Fruit fly (Drosophila melanogaster) whole organism, wandering third instar larva: ENCODE results near the gene CG17328.

Source experiments
- Abd-B ChIP-seq: fragments of >200 bp; optimal IDR thresholded peaks from 2 replicates; lab custom pipeline; 2017; ENCODE audit warnings: missing biosample characterization, missing genetic modification characterization
- CG9705 ChIP-seq: fragments of 200-800 bp; sonication (Bioruptor generic); optimal IDR thresholded peaks from 2 replicates; lab custom pipeline; 2018; ENCODE audit warnings: missing biosample characterization, mild to moderate bottlenecking, missing genetic modification characterization
- Dif ChIP-seq: fragments of 200-275, 200-300 bp; sonication (Bioruptor generic); optimal IDR thresholded peaks from 2 replicates; lab custom pipeline; 2018; ENCODE audit warnings: missing biosample characterization, missing genetic modification characterization; ENCODE audit not compliant: partially characterized antibody
- HLH106 ChIP-seq: fragments of 200-800 bp; optimal IDR thresholded peaks from 3 replicates; lab custom pipeline; 2019; ENCODE audit warnings: missing biosample characterization, mild to moderate bottlenecking, missing genetic modification characterization, moderate library complexity
- Hr83 ChIP-seq: fragments of 200-300 bp; sonication (Bioruptor generic); optimal IDR thresholded peaks from 2 replicates; lab custom pipeline; 2016; ENCODE audit warnings: missing biosample characterization, mild to moderate bottlenecking, missing genetic modification characterization, moderate library complexity; ENCODE audit not compliant: poor library complexity, severe bottlenecking
- Myc ChIP-seq: fragments of >200 bp; optimal IDR thresholded peaks from 2 replicates; lab custom pipeline; 2017
- br ChIP-seq: fragments of 200-800 bp; sonication (Bioruptor generic); optimal IDR thresholded peaks from 2 replicates; lab custom pipeline; 2016; ENCODE audit warnings: missing biosample characterization, missing genetic modification characterization
- brk ChIP-seq: fragments of 200-800 bp; sonication (Bioruptor generic); optimal IDR thresholded peaks from 2 replicates; lab custom pipeline; 2016; ENCODE audit warnings: missing biosample characterization, mild to moderate bottlenecking, missing genetic modification characterization
- dl ChIP-seq, 2 experiments: fragments of 175-275, 200-275 bp in 1 of 2; fragments of 200-275 bp in 1 of 2; sonication (Bioruptor generic); optimal IDR thresholded peaks; lab custom pipeline; 2018; ENCODE audit warnings: mild to moderate bottlenecking in 2 of 2, missing biosample characterization in 2 of 2, missing genetic modification characterization in 2 of 2, moderate library complexity in 2 of 2; ENCODE audit not compliant: partially characterized antibody in 2 of 2, insufficient read depth in 1 of 2
- fru ChIP-seq: fragments of 200-800 bp; sonication (Bioruptor generic); optimal IDR thresholded peaks from 3 replicates; lab custom pipeline; 2016; ENCODE audit warnings: missing biosample characterization, mild to moderate bottlenecking, missing genetic modification characterization
- lola ChIP-seq: fragments of >200 bp; optimal IDR thresholded peaks from 2 replicates; lab custom pipeline; 2017; ENCODE audit warnings: missing biosample characterization, missing genetic modification characterization
- pan ChIP-seq: fragments of >200 bp; optimal IDR thresholded peaks from 2 replicates; lab custom pipeline; 2017
- psq ChIP-seq: fragments of 200-800 bp; sonication (Bioruptor generic); optimal IDR thresholded peaks from 3 replicates; lab custom pipeline; 2017; ENCODE audit warnings: missing biosample characterization, mild to moderate bottlenecking, missing genetic modification characterization, moderate library complexity

dm6 chr2L:16350160-16350633 lies 50.5 kb downstream of the CG17328 start:
- TF ChIP-seq psq (no peak), pan (lab: Kevin White, UChicago) (no peak), Abd-B (GFP tag; lab: Kevin White, UChicago) (no peak), dl (GFP tag; optimal IDR thresholded peaks at IDR 0.05; lab: Kevin White, UChicago; ENCODE audit: insufficient read depth in 1 of 2, partially characterized antibody in 2 of 2) (no peak), fru (GFP tag; lab: Kevin White, UChicago) (peak; percentile 77), brk (GFP tag; lab: Kevin White, UChicago) (no peak), Dif (GFP tag; lab: Kevin White, UChicago) (no peak), HLH106 (tag; lab: Kevin White, UChicago) (peak; percentile 91), br (no peak), CG9705 (GFP tag; lab: Kevin White, UChicago) (peak; percentile 60), Myc (lab: Kevin White, UChicago) (no peak), lola (no peak), Hr83 (GFP tag; lab: Kevin White, UChicago) (peak; percentile 84)
